Worm (Caenorhabditis elegans) whole organism, early embryonic: Measurements from ENCODE around the gene ckb-4.

Experiments
- B0310.2 ChIP-seq: sonication (generic microtip); optimal IDR thresholded peaks from 2 replicates; lab custom pipeline; 2016; ENCODE audit warnings: mild to moderate bottlenecking, missing genetic modification characterization, missing compliant biosample characterization
- F13C5.2 ChIP-seq: sonication (generic microtip); optimal IDR thresholded peaks from 2 replicates; lab custom pipeline; 2017; ENCODE audit warnings: mild to moderate bottlenecking, missing genetic modification characterization, inconsistent platforms, missing compliant biosample characterization
- aly-1 ChIP-seq: sonication (generic microtip); optimal IDR thresholded peaks from 2 replicates; lab custom pipeline; 2016; ENCODE audit warnings: missing genetic modification characterization, missing compliant biosample characterization
- ama-1 ChIP-seq: fragments of 150-350 bp; optimal IDR thresholded peaks from 2 replicates; lab custom pipeline; 2014
- ceh-13 ChIP-seq: fragments of 200-800 bp; sonication (Bioruptor generic); optimal IDR thresholded peaks from 2 replicates; lab custom pipeline; 2018; ENCODE audit warnings: mild to moderate bottlenecking, missing genetic modification characterization, missing compliant biosample characterization
- ceh-36 ChIP-seq: sonication (generic microtip); optimal IDR thresholded peaks from 2 replicates; lab custom pipeline; 2016; ENCODE audit warnings: missing genetic modification characterization, inconsistent platforms, missing compliant biosample characterization
- ets-7 ChIP-seq: sonication (generic microtip); optimal IDR thresholded peaks from 2 replicates; lab custom pipeline; 2016; ENCODE audit warnings: missing genotype, missing genetic modification characterization, missing compliant biosample characterization
- flt-1 ChIP-seq: fragments of 200-800 bp; sonication (Bioruptor generic); IDR thresholded peaks from 2 replicates; pipeline ENCODE4 v1.3.6; 2022; ENCODE audit warnings: missing genetic modification characterization, missing compliant biosample characterization
- hmbx-1 ChIP-seq: sonication (generic microtip); optimal IDR thresholded peaks from 2 replicates; lab custom pipeline; 2016; ENCODE audit warnings: mild to moderate bottlenecking, missing genetic modification characterization, missing compliant biosample characterization
- hmg-4 ChIP-seq: fragments of 200-800 bp; sonication (Bioruptor generic); optimal IDR thresholded peaks from 2 replicates; lab custom pipeline; 2018; ENCODE audit warnings: mild to moderate bottlenecking, missing genetic modification characterization, missing compliant biosample characterization
- hnd-1 ChIP-seq: sonication (generic microtip); optimal IDR thresholded peaks from 2 replicates; lab custom pipeline; 2016; ENCODE audit warnings: missing genetic modification characterization, missing compliant biosample characterization
- pes-1 ChIP-seq: fragments of 200-800 bp; sonication (Bioruptor generic); IDR thresholded peaks from 2 replicates; pipeline ENCODE4 v1.3.6; 2022; ENCODE audit warnings: missing genetic modification reagents, missing genetic modification characterization, missing compliant biosample characterization
- scrt-1 ChIP-seq: fragments of 200-800 bp; sonication (Bioruptor generic); IDR thresholded peaks from 2 replicates; pipeline ENCODE4 v1.3.6; 2022; ENCODE audit warnings: missing genetic modification characterization, missing compliant biosample characterization
- sea-1 ChIP-seq: fragments of 200-800 bp; sonication (Bioruptor generic); conservative IDR thresholded peaks from 2 replicates; pipeline ENCODE4 v1.3.6; 2022; ENCODE audit warnings: missing genetic modification characterization, missing compliant biosample characterization
- tbx-11 ChIP-seq: fragments of 200-800 bp; sonication (Bioruptor generic); IDR thresholded peaks from 2 replicates; pipeline ENCODE4 v1.3.6; 2022; ENCODE audit warnings: missing genetic modification characterization, missing compliant biosample characterization
- tbx-37 ChIP-seq: fragments of 200-800 bp; sonication (Bioruptor generic); conservative IDR thresholded peaks from 2 replicates; pipeline ENCODE4 v1.3.6; 2022; ENCODE audit warnings: missing genetic modification reagents, missing genetic modification characterization, missing compliant biosample characterization
- tra-4 ChIP-seq: sonication (generic microtip); optimal IDR thresholded peaks from 2 replicates; lab custom pipeline; 2017; ENCODE audit warnings: missing genetic modification characterization, missing compliant biosample characterization

Gene ckb-4

DNA sequence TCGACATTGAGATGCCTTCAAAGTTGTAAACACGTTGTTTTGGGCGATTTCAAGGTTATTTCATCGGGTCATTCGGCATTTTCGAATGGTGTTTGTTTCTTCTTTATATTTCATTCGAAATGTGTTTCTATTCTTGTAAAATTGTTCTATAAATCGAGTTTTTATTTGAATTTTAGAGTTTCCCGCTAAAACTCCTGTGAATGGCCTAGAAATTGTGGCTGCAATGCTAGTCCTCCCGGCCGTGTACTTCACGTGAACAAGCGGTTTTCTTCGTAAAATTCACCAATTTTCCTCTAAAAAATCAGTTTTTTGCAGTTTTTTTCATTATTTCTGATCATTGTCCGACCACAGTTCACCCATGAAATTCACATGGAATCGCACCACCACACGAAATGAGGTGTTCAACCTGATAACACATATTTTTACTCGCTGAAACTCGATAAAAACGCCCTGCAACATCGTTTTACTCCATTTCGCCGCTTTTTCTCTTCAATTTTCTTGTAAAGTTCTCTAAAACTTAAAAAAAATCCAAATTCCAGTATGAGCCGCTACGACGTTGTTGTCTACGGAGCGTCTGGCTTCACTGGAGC, 17.9 kb upstream of the ckb-4 start, which contains the start of gene ldp-1:
Gene ldp-1 (plus strand): TSS at position 540 of the 590 bp plus-strand sequence.
- TF ChIP-seq B0310.2: no peak
- TF ChIP-seq tbx-37 (GFP tag; lab: Robert Waterston, UW): peak; percentile 73
- no peak for TF ChIP-seq aly-1 (tag; lab: Kevin White, UChicago)
- TF ChIP-seq flt-1 (GFP tag; lab: Robert Waterston, UW): no peak
- TF ChIP-seq pes-1: 0 out of 2 replicates have a peak, but pooled peaks have one; percentile 56
- TF ChIP-seq hmbx-1: no peak
- TF ChIP-seq ceh-13 (GFP tag; lab: Kevin White, UChicago): no peak
- no peak for TF ChIP-seq tbx-11 (GFP tag; lab: Robert Waterston, UW)
- TF ChIP-seq F13C5.2 (tag; lab: Kevin White, UChicago): no peak
- no peak for TF ChIP-seq hmg-4
- no peak for TF ChIP-seq ceh-36 (tag; lab: Kevin White, UChicago)

DNA sequence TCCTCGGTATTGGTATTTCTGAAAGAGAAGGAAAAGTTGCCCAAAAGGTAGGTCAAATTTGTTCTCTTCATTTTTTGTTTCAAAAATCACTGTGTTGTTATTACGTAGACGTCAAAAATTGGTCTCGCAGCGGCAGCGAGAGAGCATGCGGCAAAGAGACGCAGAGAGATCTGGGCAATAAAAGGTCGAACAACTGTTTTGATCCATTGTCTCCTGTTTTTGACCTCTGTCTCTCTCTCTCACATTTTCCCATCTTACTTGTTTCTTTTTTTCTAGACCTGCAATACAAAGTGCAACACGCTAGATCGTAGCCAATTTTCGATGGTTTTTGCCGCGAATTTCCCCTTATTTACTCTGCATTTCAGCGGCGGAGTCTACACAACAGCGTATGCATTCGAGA, 17.3 kb upstream of the ckb-4 start:
- no peak for TF ChIP-seq B0310.2

DNA sequence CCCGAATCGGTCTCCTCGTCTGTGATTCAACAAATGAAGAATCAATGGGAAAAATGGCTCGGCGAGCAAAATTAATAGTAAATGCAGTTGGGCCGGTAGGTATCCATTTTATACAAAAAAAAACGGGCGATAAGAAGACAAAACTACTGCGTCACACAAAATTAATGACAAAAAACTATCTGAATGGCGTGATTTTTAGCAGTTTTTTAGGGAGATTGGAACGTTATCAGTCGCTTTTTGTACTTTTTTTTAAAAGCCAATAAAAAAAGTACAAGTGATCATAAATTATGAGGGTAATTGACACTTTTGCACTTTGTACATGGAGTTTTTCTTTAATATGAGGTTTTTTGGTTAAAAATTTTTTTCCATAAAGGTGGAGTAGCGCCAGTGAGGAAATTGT, 13.9 kb upstream of the ckb-4 start:
- TF ChIP-seq flt-1 (GFP tag; lab: Robert Waterston, UW) (no peak), hmbx-1 (no peak), aly-1 (tag; lab: Kevin White, UChicago) (no peak), ama-1 (no peak), hmg-4 (no peak), tra-4 (tag; lab: Kevin White, UChicago) (no peak), ceh-36 (tag; lab: Kevin White, UChicago) (no peak), scrt-1 (no peak), tbx-11 (GFP tag; lab: Robert Waterston, UW) (no peak), pes-1 (no peak), ets-7 (tag; lab: Kevin White, UChicago) (no peak), F13C5.2 (tag; lab: Kevin White, UChicago) (no peak), B0310.2 (no peak), tbx-37 (GFP tag; lab: Robert Waterston, UW) (no peak)

DNA sequence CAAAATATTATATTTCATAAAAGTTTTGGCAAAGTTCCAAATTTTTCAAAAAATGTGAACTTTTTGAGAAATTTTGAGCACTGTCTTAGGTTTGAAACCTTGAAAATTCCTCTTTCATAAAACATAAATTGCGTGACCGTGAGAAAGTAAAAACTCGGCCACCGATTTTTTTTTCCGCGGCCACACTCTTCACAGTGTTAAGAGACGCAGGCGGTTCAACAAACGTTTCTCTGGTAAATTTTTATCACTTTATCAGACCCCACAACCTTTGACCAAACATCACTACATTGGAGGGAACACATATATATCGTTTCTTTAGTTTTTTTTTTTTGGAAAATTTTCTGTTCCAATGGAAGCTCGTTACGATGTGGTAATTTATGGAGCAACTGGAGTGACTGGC, 13.3 kb upstream of the ckb-4 start, which contains the start of gene F22F7.2:
Gene F22F7.2 (plus strand): TSS at position 266 of the 400 bp plus-strand sequence.
- TF ChIP-seq sea-1 (GFP tag; lab: Robert Waterston, UW) (no peak), hmg-4 (no peak), ets-7 (tag; lab: Kevin White, UChicago) (no peak), ceh-13 (GFP tag; lab: Kevin White, UChicago) (no peak), tra-4 (tag; lab: Kevin White, UChicago) (no peak), hmbx-1 (no peak), hnd-1 (tag; lab: Kevin White, UChicago) (no peak), scrt-1 (no peak), flt-1 (GFP tag; lab: Robert Waterston, UW) (no peak), tbx-11 (GFP tag; lab: Robert Waterston, UW) (no peak), pes-1 (no peak), tbx-37 (GFP tag; lab: Robert Waterston, UW) (no peak), ama-1 (no peak), F13C5.2 (tag; lab: Kevin White, UChicago) (no peak), ceh-36 (tag; lab: Kevin White, UChicago) (no peak), B0310.2 (no peak), aly-1 (tag; lab: Kevin White, UChicago) (no peak)

DNA sequence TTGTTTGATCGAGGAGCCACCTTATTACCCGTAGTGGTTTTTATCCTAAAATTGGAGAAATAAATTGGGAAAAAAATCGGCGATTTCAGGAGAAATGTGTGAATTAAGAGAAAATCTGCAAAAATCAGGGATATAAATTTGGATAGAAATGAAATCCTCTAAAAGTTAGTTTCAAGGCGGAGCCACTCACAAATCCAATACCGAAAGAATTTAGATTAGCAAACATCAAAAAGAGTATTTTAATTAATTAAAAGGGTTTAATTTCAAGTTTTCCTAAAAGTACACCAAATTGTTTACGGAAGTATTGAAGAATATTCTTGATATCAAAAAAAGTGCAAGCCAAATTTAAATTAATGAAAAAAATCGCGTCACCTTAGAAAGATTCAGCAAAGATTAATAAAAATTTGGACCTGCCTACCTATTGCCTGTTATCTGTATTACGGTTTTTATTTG, 12.7 kb upstream of the ckb-4 start, which contains the start of gene F22F7.8:
Gene F22F7.8 (minus strand): TSS at position 51 of the 453 bp plus-strand sequence.
- TF ChIP-seq aly-1 (tag; lab: Kevin White, UChicago) (no peak), pes-1 (no peak), ceh-36 (tag; lab: Kevin White, UChicago) (no peak), hnd-1 (tag; lab: Kevin White, UChicago) (no peak), tra-4 (tag; lab: Kevin White, UChicago) (no peak), hmbx-1 (no peak), tbx-37 (GFP tag; lab: Robert Waterston, UW) (no peak), flt-1 (GFP tag; lab: Robert Waterston, UW) (no peak), hmg-4 (no peak)

DNA sequence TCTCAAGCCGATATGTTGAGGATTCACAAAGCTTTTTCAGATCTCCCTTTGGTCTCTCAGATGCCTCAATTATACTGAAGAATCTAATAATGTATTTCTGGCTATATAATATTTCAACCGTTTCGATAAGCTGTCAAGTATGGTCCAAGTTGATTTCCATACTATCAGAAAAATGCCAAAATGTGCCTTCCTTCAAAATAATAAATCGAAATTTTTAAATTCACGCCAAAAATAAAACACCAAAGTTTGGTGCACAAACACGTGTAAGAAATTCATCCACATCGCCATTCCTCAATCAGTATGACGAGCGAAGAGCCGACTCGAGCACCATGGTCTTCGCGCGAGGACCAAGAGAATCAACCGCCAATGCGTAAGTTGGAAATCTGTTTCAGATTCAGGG, 10.3 kb upstream of the ckb-4 start, which contains the start of gene F22F7.11:
Gene F22F7.11 (plus strand): TSS at position 301 of the 400 bp plus-strand sequence.
- TF ChIP-seq hmbx-1 (no peak), pes-1 (no peak), ama-1 (no peak), sea-1 (GFP tag; lab: Robert Waterston, UW) (no peak), hnd-1 (tag; lab: Kevin White, UChicago) (no peak), aly-1 (tag; lab: Kevin White, UChicago) (no peak), ceh-13 (GFP tag; lab: Kevin White, UChicago) (no peak)

DNA sequence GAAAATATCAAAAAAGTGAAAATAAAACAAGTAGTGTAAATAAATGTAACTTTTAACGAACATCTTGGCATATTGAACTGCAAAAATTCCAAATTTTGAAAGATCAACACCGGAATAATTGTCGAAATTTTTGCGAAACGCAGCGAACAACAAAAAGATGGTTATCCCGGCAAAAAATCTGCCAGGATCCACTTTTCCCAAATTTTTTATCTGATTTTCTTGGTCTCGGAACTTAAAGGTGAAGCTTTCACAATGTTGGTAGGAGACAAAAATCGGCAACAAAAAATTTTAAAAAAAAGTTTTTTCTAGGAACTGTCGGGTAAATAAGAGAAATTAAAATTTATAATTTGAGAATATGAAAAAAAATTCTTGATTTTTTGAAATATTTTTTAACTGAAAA, 9.3 kb upstream of the ckb-4 start, which contains the start of gene bgnt-1.2:
Gene bgnt-1.2 (minus strand): TSS at position 101 of the 400 bp plus-strand sequence.
- no peak for TF ChIP-seq ama-1
- no peak for TF ChIP-seq hnd-1 (tag; lab: Kevin White, UChicago)
- no peak for TF ChIP-seq hmbx-1
- no peak for TF ChIP-seq pes-1
- TF ChIP-seq flt-1 (GFP tag; lab: Robert Waterston, UW): no peak
- no peak for TF ChIP-seq ceh-36 (tag; lab: Kevin White, UChicago)
- TF ChIP-seq hmg-4: no peak
- no peak for TF ChIP-seq tbx-11 (GFP tag; lab: Robert Waterston, UW)
- TF ChIP-seq B0310.2: no peak
- TF ChIP-seq tra-4 (tag; lab: Kevin White, UChicago): no peak

DNA sequence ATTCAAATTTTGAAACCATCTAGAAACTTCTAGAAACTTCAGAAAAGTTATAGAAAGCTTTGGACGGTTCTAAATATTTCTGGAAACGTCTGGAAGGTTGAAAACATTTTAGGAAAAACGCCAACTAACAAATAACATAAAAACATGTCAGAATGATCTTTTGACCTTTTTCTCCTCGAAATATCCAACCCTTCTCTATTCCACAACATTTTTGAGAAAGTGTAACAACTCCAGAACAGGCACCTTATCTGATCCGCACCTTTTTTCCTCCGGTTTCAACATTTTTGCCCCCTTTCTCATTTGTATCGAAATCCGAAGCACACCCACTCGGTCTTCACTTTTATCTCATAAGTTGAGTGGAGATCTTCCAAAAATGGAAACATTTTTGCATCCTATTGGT, 1.1 kb upstream of the ckb-4 start, which contains the start of gene F22F7.3:
Gene F22F7.3 (plus strand): TSS at position 301 of the 400 bp plus-strand sequence.
- TF ChIP-seq hmbx-1 (no peak), hmg-4 (no peak), tbx-11 (GFP tag; lab: Robert Waterston, UW) (no peak), ets-7 (tag; lab: Kevin White, UChicago) (no peak)
